Fruit fly (Drosophila melanogaster) whole organism, wandering third instar larva: Measurements from ENCODE around the gene grass.

Source experiments
- Abd-B ChIP-seq: fragments of >200 bp; optimal IDR thresholded peaks from 2 replicates; lab custom pipeline; 2017; ENCODE audit warnings: missing biosample characterization, missing genetic modification characterization
- CG32264 ChIP-seq: fragments of 200-800 bp; sonication (Bioruptor generic); optimal IDR thresholded peaks from 2 replicates; lab custom pipeline; 2016; ENCODE audit warnings: missing biosample characterization, missing genetic modification characterization
- CG9705 ChIP-seq: fragments of 200-800 bp; sonication (Bioruptor generic); optimal IDR thresholded peaks from 2 replicates; lab custom pipeline; 2018; ENCODE audit warnings: missing biosample characterization, mild to moderate bottlenecking, missing genetic modification characterization
- CrebA ChIP-seq: fragments of 200-800 bp; sonication (Bioruptor generic); optimal IDR thresholded peaks from 2 replicates; lab custom pipeline; 2016; ENCODE audit warnings: missing biosample characterization, mild to moderate bottlenecking, missing genetic modification characterization, borderline replicate concordance
- Dfd ChIP-seq: fragments of >200 bp; optimal IDR thresholded peaks from 2 replicates; lab custom pipeline; 2017; ENCODE audit warnings: missing biosample characterization, missing genetic modification characterization
- Dif ChIP-seq: fragments of 200-275, 200-300 bp; sonication (Bioruptor generic); optimal IDR thresholded peaks from 2 replicates; lab custom pipeline; 2018; ENCODE audit warnings: missing biosample characterization, missing genetic modification characterization; ENCODE audit not compliant: partially characterized antibody
- GATAd ChIP-seq: sonication (Bioruptor generic); optimal IDR thresholded peaks from 2 replicates; lab custom pipeline; 2016; ENCODE audit warnings: missing biosample characterization, missing genetic modification characterization
- HLH106 ChIP-seq: fragments of 200-800 bp; optimal IDR thresholded peaks from 3 replicates; lab custom pipeline; 2019; ENCODE audit warnings: missing biosample characterization, mild to moderate bottlenecking, missing genetic modification characterization, moderate library complexity
- Hr78 ChIP-seq: fragments of >200 bp; optimal IDR thresholded peaks from 2 replicates; lab custom pipeline; 2017; ENCODE audit warnings: missing biosample characterization, missing genetic modification characterization
- Hr83 ChIP-seq: fragments of 200-300 bp; sonication (Bioruptor generic); optimal IDR thresholded peaks from 2 replicates; lab custom pipeline; 2016; ENCODE audit warnings: missing biosample characterization, mild to moderate bottlenecking, missing genetic modification characterization, moderate library complexity; ENCODE audit not compliant: poor library complexity, severe bottlenecking
- Jra ChIP-seq: sonication (Bioruptor generic); optimal IDR thresholded peaks from 2 replicates; lab custom pipeline; 2016; ENCODE audit warnings: missing biosample characterization, missing genetic modification characterization
- Mio ChIP-seq: sonication (Bioruptor generic); optimal IDR thresholded peaks from 2 replicates; lab custom pipeline; 2016; ENCODE audit warnings: missing biosample characterization, missing genetic modification characterization
- Myc ChIP-seq: fragments of >200 bp; optimal IDR thresholded peaks from 2 replicates; lab custom pipeline; 2017
- N ChIP-seq: fragments of >200 bp; optimal IDR thresholded peaks from 2 replicates; lab custom pipeline; 2018; ENCODE audit warnings: missing biosample characterization, missing external identifiers, missing genetic modification characterization
- OdsH ChIP-seq: fragments of 200-800 bp; sonication (Bioruptor generic); optimal IDR thresholded peaks from 2 replicates; lab custom pipeline; 2016; ENCODE audit warnings: missing biosample characterization, mild to moderate bottlenecking, missing genetic modification characterization
- Rel ChIP-seq, 2 experiments: fragments of 200-800 bp; sonication (Bioruptor generic) in 1 of 2; optimal IDR thresholded peaks; 2 replicates in 1 of 2; 3 replicates in 1 of 2; lab custom pipeline; 2016 to 2019; ENCODE audit warnings: mild to moderate bottlenecking in 2 of 2, missing biosample characterization in 2 of 2, missing genetic modification characterization in 2 of 2, moderate library complexity in 1 of 2
- Sp1 ChIP-seq: fragments of 200-800 bp; sonication (Bioruptor generic); optimal IDR thresholded peaks from 3 replicates; lab custom pipeline; 2019; ENCODE audit warnings: missing biosample characterization, mild to moderate bottlenecking, missing genetic modification characterization, moderate library complexity
- Vsx2 ChIP-seq: fragments of 200-300, 225-300 bp; sonication (Bioruptor generic); optimal IDR thresholded peaks from 2 replicates; lab custom pipeline; 2018; ENCODE audit warnings: missing biosample characterization, missing genetic modification characterization; ENCODE audit not compliant: partially characterized antibody
- br ChIP-seq: fragments of 200-800 bp; sonication (Bioruptor generic); optimal IDR thresholded peaks from 2 replicates; lab custom pipeline; 2016; ENCODE audit warnings: missing biosample characterization, missing genetic modification characterization
- brk ChIP-seq: fragments of 200-800 bp; sonication (Bioruptor generic); optimal IDR thresholded peaks from 2 replicates; lab custom pipeline; 2016; ENCODE audit warnings: missing biosample characterization, mild to moderate bottlenecking, missing genetic modification characterization
- dl ChIP-seq, 2 experiments: fragments of 175-275, 200-275 bp in 1 of 2; fragments of 200-275 bp in 1 of 2; sonication (Bioruptor generic); optimal IDR thresholded peaks; lab custom pipeline; 2018; ENCODE audit warnings: mild to moderate bottlenecking in 2 of 2, missing biosample characterization in 2 of 2, missing genetic modification characterization in 2 of 2, moderate library complexity in 2 of 2; ENCODE audit not compliant: partially characterized antibody in 2 of 2, insufficient read depth in 1 of 2
- dmrt93B ChIP-seq: fragments of 200-800 bp; sonication (Bioruptor generic); optimal IDR thresholded peaks from 2 replicates; lab custom pipeline; 2018; ENCODE audit warnings: missing biosample characterization, mild to moderate bottlenecking, missing genetic modification characterization
- dsf ChIP-seq: sonication (Bioruptor generic); optimal IDR thresholded peaks from 2 replicates; lab custom pipeline; 2016; ENCODE audit warnings: missing biosample characterization, missing genetic modification characterization, borderline replicate concordance
- ey ChIP-seq: fragments of 200-800 bp; sonication (Bioruptor generic); optimal IDR thresholded peaks from 2 replicates; lab custom pipeline; 2016; ENCODE audit warnings: missing biosample characterization, missing genetic modification characterization
- foxo ChIP-seq, 2 experiments: fragments of 200-800 bp; sonication (Bioruptor generic); optimal IDR thresholded peaks; 2 replicates in 1 of 2; 3 replicates in 1 of 2; lab custom pipeline; 2016 to 2017; ENCODE audit warnings: missing biosample characterization in 2 of 2, missing genetic modification characterization in 2 of 2
- fru ChIP-seq: fragments of 200-800 bp; sonication (Bioruptor generic); optimal IDR thresholded peaks from 3 replicates; lab custom pipeline; 2016; ENCODE audit warnings: missing biosample characterization, mild to moderate bottlenecking, missing genetic modification characterization
- h ChIP-seq: fragments of 200-800 bp; sonication (Bioruptor generic); optimal IDR thresholded peaks from 3 replicates; lab custom pipeline; 2016; ENCODE audit warnings: missing biosample characterization, mild to moderate bottlenecking, missing genetic modification characterization
- jim ChIP-seq: fragments of 175-275, 200-325 bp; sonication (Bioruptor generic); optimal IDR thresholded peaks from 2 replicates; lab custom pipeline; 2016; ENCODE audit warnings: missing biosample characterization, mild to moderate bottlenecking, missing genetic modification characterization
- pan ChIP-seq: fragments of >200 bp; optimal IDR thresholded peaks from 2 replicates; lab custom pipeline; 2017
- psq ChIP-seq: fragments of 200-800 bp; sonication (Bioruptor generic); optimal IDR thresholded peaks from 3 replicates; lab custom pipeline; 2017; ENCODE audit warnings: missing biosample characterization, mild to moderate bottlenecking, missing genetic modification characterization, moderate library complexity
- rgr ChIP-seq: fragments of 200-800 bp; sonication (Bioruptor generic); optimal IDR thresholded peaks from 3 replicates; lab custom pipeline; 2016; ENCODE audit warnings: missing biosample characterization, mild to moderate bottlenecking, missing genetic modification characterization
- sage ChIP-seq: fragments of 200-800 bp; sonication (Bioruptor generic); optimal IDR thresholded peaks from 2 replicates; lab custom pipeline; 2016; ENCODE audit warnings: missing biosample characterization, mild to moderate bottlenecking, missing genetic modification characterization
- sv ChIP-seq: fragments of 200-800 bp; sonication (Bioruptor generic); optimal IDR thresholded peaks from 3 replicates; lab custom pipeline; 2016; ENCODE audit warnings: missing biosample characterization, missing genetic modification characterization
- tai ChIP-seq: sonication (Bioruptor generic); optimal IDR thresholded peaks from 2 replicates; lab custom pipeline; 2016; ENCODE audit warnings: missing biosample characterization, missing genetic modification characterization
- usp ChIP-seq: fragments of >200 bp; optimal IDR thresholded peaks from 2 replicates; lab custom pipeline; 2017; ENCODE audit warnings: missing biosample characterization, missing genetic modification characterization

The grass gene

DNA sequence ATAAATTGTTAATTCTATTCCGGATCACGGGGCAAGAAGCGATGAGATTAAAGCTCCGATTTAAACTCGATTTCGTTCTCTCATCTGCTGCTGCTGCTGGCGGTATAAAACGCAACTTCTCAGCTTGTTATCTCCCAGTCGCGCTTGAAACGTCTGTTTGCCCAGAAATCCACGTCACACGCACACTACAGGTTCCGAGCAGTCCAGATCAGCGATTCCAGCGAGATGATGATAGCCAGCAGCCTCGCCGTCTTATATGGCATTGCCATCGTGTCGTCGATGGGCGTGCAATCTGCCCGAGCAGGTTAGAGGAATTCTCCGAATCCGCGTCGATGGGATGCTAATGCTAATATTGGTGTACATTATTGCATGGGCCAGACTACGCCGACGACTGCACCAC, at the start of gene grass:
Gene grass, plus strand, starts transcription at position 135 of the 400 bp plus-strand sequence.
- TF ChIP-seq h (GFP tag; lab: Kevin White, UChicago), result peak; percentile 16
- TF ChIP-seq CG9705 (GFP tag; lab: Kevin White, UChicago), result no peak

DNA sequence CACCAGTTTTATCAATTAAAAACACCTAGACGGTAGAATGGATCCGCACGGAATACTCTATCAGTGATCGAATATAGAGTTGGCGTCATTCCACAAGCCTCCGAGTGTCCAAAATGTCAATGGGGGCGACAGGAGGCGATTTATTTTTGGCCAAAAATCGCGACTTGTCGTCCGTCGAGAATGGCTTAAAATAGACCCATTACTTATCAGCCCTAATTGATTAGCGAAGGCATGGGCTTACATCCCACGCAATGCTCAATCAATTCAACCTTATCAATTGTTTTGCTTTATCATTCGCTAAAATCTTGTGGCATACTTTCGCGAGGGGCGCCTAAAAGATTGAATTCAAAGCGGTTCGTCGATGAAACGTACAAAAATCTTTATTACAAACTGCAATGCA, 49.6 kb upstream of the grass start:
- no peak for TF ChIP-seq Dfd (GFP tag; lab: Kevin White, UChicago)

DNA sequence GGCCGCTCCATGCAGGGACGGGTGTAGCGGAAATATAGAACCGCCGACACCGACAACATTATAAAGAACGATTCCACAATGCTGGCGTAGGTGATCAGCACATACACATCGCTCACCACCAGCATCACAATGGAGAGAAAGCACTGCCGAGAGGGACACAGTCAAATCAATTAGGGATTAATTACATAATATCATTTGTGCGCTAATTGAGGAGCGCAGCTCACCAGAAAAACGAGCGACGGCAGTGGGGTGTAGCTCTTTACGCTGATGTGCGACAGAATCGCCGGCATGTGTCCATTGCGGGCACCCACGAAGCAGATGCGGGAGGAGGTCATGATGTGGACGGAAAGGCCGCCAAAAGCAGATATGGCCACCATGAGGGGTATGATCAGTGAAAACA, 48.3 kb upstream of the grass start:
- no peak for TF ChIP-seq Hr78
- no peak for TF ChIP-seq dl (GFP tag; optimal IDR thresholded peaks at IDR 0.05; lab: Kevin White, UChicago; ENCODE audit: insufficient read depth in 1 of 2, partially characterized antibody in 2 of 2)
- TF ChIP-seq N, result no peak
- TF ChIP-seq brk, result no peak

DNA sequence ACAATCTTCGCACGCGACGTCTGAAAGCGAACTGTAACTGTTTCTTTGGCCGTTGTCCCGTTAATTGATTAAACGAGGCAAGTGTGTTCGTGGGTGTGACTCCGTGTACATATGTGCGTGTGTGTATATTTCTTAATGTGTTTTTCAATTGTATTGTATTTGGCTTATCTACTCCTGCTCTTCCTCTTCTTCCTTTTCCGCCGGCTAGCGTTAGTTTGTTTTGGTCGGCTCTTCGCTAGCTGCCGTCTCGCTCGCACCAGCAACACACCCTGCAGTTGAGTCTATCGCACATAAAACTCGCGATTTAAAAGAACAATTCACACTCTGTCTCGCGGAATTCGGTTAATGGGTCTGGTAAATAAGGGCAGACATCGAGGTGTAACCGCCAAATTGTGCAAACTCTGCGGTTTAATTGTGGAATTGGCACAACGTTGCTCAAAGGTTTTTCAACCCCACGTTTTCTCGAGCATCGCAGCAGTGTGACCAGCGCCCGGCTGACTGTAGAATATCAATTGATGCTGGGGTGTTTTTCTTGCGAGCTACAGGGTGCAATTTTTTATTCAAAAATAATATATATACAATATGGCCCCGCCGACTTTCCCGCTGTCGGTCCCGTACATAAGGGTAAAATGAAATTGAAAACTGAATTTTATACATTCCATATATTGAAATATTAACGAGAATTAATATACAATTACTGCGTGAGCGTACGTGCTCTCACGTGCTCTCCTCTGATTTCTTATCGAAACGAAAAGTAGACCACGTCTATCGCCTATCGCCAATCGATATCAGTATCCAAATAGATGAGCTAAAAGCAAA, 45.8 kb upstream of the grass start, which contains the start of the genes gb and CG5815:
Gene gb, minus strand, starts transcription at position 487 of the 819 bp plus-strand sequence.
Gene CG5815, plus strand, starts transcription at position 783 of the 819 bp plus-strand sequence.
- peak; percentile 87 for TF ChIP-seq fru (GFP tag; lab: Kevin White, UChicago)
- peak; percentile 90 for TF ChIP-seq br (GFP tag; lab: Kevin White, UChicago)
- peak; percentile 7 for TF ChIP-seq GATAd
- TF ChIP-seq Myc (lab: Kevin White, UChicago), result no peak
- TF ChIP-seq OdsH (GFP tag; lab: Kevin White, UChicago), result peak; percentile 89
- peak; percentile 88 for TF ChIP-seq sv (GFP tag; lab: Kevin White, UChicago)
- TF ChIP-seq CG32264 (GFP tag; lab: Kevin White, UChicago), result peak; percentile 66
- peak; percentile 91 for TF ChIP-seq Hr83 (GFP tag; lab: Kevin White, UChicago)
- TF ChIP-seq Hr78, result no peak
- peak; percentile 92 for TF ChIP-seq h (GFP tag; lab: Kevin White, UChicago)
- no peak for TF ChIP-seq Dif
- peak; percentile 35 to 92 for TF ChIP-seq foxo (GFP tag; optimal IDR thresholded peaks at IDR 0.05; lab: Kevin White, UChicago)
- no peak for TF ChIP-seq usp (GFP tag; lab: Kevin White, UChicago)
- TF ChIP-seq sage (GFP tag; lab: Kevin White, UChicago), result no peak
- TF ChIP-seq rgr (GFP tag; lab: Kevin White, UChicago), result peak; percentile 92
- no peak for TF ChIP-seq pan (lab: Kevin White, UChicago)
- TF ChIP-seq CrebA, result no peak
- TF ChIP-seq Vsx2 (GFP tag; lab: Kevin White, UChicago), result no peak
- peak; percentile 76 for TF ChIP-seq Rel (GFP tag; optimal IDR thresholded peaks at IDR 0.05; lab: Kevin White, UChicago)
- TF ChIP-seq Rel (tag; optimal IDR thresholded peaks at IDR 0.05; lab: Kevin White, UChicago), result peak; percentile 67
- peak; percentile 88 for TF ChIP-seq Sp1
- peak; percentile 93 for TF ChIP-seq HLH106
- TF ChIP-seq dmrt93B (GFP tag; lab: Kevin White, UChicago), result peak; percentile 81
- peak; percentile 76 for TF ChIP-seq Mio (GFP tag; lab: Kevin White, UChicago)
- no peak for TF ChIP-seq jim (GFP tag; lab: Kevin White, UChicago)
- TF ChIP-seq CG9705 (GFP tag; lab: Kevin White, UChicago), result peak; percentile 84
- TF ChIP-seq Abd-B (GFP tag; lab: Kevin White, UChicago), result no peak
- TF ChIP-seq tai, result no peak
- TF ChIP-seq ey (GFP tag; lab: Kevin White, UChicago), result peak; percentile 87
- TF ChIP-seq dsf (GFP tag; lab: Kevin White, UChicago), result no peak
- peak; percentile 98 for TF ChIP-seq psq (GFP tag; lab: Kevin White, UChicago)
- TF ChIP-seq Jra, result no peak
- TF ChIP-seq N, result no peak
